Fruit fly (Drosophila melanogaster) whole organism, prepupa: Measurements from ENCODE around the gene red.

ENCODE experiments used
- Blimp-1 ChIP-seq: fragments of 200-800 bp; sonication (Bioruptor generic); optimal IDR thresholded peaks from 3 replicates; lab custom pipeline; 2017; ENCODE audit warnings: missing biosample characterization, missing genetic modification characterization, mild to moderate bottlenecking, moderate library complexity, missing genetic modification reagents
- CG10631 ChIP-seq: fragments of 200-800 bp; sonication (Bioruptor generic); optimal IDR thresholded peaks from 2 replicates; lab custom pipeline; 2016; ENCODE audit warnings: missing biosample characterization, missing genetic modification characterization
- CG11762 ChIP-seq: fragments of 200-800 bp; sonication (Bioruptor generic); optimal IDR thresholded peaks from 3 replicates; lab custom pipeline; 2016; ENCODE audit warnings: missing biosample characterization, missing genetic modification characterization; ENCODE audit not compliant: insufficient read depth
- CG15336 ChIP-seq: fragments of 200-800 bp; sonication (Bioruptor generic); IDR thresholded peaks from 2 replicates; pipeline ENCODE4 v1.3.6; 2022; ENCODE audit warnings: missing biosample characterization, missing genetic modification characterization
- CG16779 ChIP-seq: fragments of 200-800 bp; sonication (Bioruptor generic); optimal IDR thresholded peaks from 3 replicates; lab custom pipeline; 2017; ENCODE audit warnings: missing biosample characterization, mild to moderate bottlenecking, missing genetic modification characterization
- CG3032 ChIP-seq: fragments of 200-800 bp; optimal IDR thresholded peaks from 2 replicates; lab custom pipeline; 2019; ENCODE audit warnings: missing biosample characterization, mild to moderate bottlenecking, missing genetic modification characterization, moderate library complexity
- CG32006 ChIP-seq: fragments of 200-800 bp; sonication (Bioruptor generic); optimal IDR thresholded peaks from 3 replicates; lab custom pipeline; 2017; ENCODE audit warnings: missing biosample characterization, mild to moderate bottlenecking, missing genetic modification characterization
- CG3919 ChIP-seq: fragments of 200-800 bp; sonication (Bioruptor generic); optimal IDR thresholded peaks from 3 replicates; lab custom pipeline; 2016; ENCODE audit warnings: missing biosample characterization, missing genetic modification characterization
- CG4318 ChIP-seq: fragments of 200-800 bp; sonication (Bioruptor generic); optimal IDR thresholded peaks from 3 replicates; lab custom pipeline; 2017; ENCODE audit warnings: missing biosample characterization, mild to moderate bottlenecking, missing genetic modification characterization
- CG6163 ChIP-seq: fragments of 200-800 bp; sonication (Bioruptor generic); IDR thresholded peaks from 3 replicates; pipeline ENCODE4 v1.3.6; 2022; ENCODE audit warnings: missing biosample characterization, missing genetic modification characterization
- CG6276 ChIP-seq: fragments of 200-800 bp; sonication (Bioruptor generic); optimal IDR thresholded peaks from 2 replicates; lab custom pipeline; 2017; ENCODE audit warnings: missing biosample characterization, mild to moderate bottlenecking, missing genetic modification characterization
- CG6792 ChIP-seq: fragments of 200-800 bp; sonication (Bioruptor generic); optimal IDR thresholded peaks from 3 replicates; lab custom pipeline; 2016; ENCODE audit warnings: missing biosample characterization, missing genetic modification characterization
- CG6808 ChIP-seq: fragments of 200-800 bp; sonication (Bioruptor generic); optimal IDR thresholded peaks from 3 replicates; lab custom pipeline; 2017; ENCODE audit warnings: missing biosample characterization, missing genetic modification characterization, mild to moderate bottlenecking, moderate library complexity, missing genetic modification reagents
- CG6854 ChIP-seq: fragments of 200-800 bp; sonication (Bioruptor generic); optimal IDR thresholded peaks from 2 replicates; lab custom pipeline; 2017; ENCODE audit warnings: missing biosample characterization, mild to moderate bottlenecking, missing genetic modification characterization
- CG7368 ChIP-seq: fragments of 200-800 bp; sonication (Bioruptor generic); optimal IDR thresholded peaks from 3 replicates; lab custom pipeline; 2016; ENCODE audit warnings: missing biosample characterization, missing genetic modification characterization
- CG8119 ChIP-seq: fragments of 200-800 bp; sonication (Bioruptor generic); IDR thresholded peaks from 3 replicates; pipeline ENCODE4 v1.3.6; 2022; ENCODE audit warnings: missing biosample characterization, missing genetic modification characterization
- CG9139 ChIP-seq: fragments of 200-800 bp; sonication (Bioruptor generic); optimal IDR thresholded peaks from 3 replicates; lab custom pipeline; 2017; ENCODE audit warnings: missing biosample characterization, mild to moderate bottlenecking, missing genetic modification characterization
- Eip75B ChIP-seq: fragments of 200-800 bp; sonication (Bioruptor generic); optimal IDR thresholded peaks from 3 replicates; lab custom pipeline; 2016; ENCODE audit warnings: missing biosample characterization, missing genetic modification characterization
- Eip78C ChIP-seq: fragments of 200-800 bp; sonication (Bioruptor generic); peaks from one replicate; lab custom pipeline; 2016; ENCODE audit warnings: missing biosample characterization, missing genetic modification characterization
- Ets96B ChIP-seq: fragments of 200-800 bp; optimal IDR thresholded peaks from 2 replicates; lab custom pipeline; 2019; ENCODE audit warnings: missing biosample characterization, mild to moderate bottlenecking, missing genetic modification characterization, moderate library complexity
- Gug ChIP-seq: fragments of 200-800 bp; sonication (Bioruptor generic); IDR thresholded peaks from 2 replicates; pipeline ENCODE4 v1.3.6; 2022; ENCODE audit warnings: missing biosample characterization, missing genetic modification characterization
- Hr38 ChIP-seq: sonication (Bioruptor generic); optimal IDR thresholded peaks from 2 replicates; lab custom pipeline; 2016; ENCODE audit warnings: missing biosample characterization, missing genetic modification characterization
- Hr4 ChIP-seq: fragments of 200-800 bp; sonication (Bioruptor generic); optimal IDR thresholded peaks from 3 replicates; lab custom pipeline; 2016; ENCODE audit warnings: missing biosample characterization, missing genetic modification characterization
- Lpt ChIP-seq: fragments of 200-800 bp; sonication (Bioruptor generic); optimal IDR thresholded peaks from 3 replicates; lab custom pipeline; 2016; ENCODE audit warnings: missing biosample characterization, missing genetic modification characterization
- Met ChIP-seq: fragments of 200-800 bp; sonication (Bioruptor generic); optimal IDR thresholded peaks from 3 replicates; lab custom pipeline; 2016; ENCODE audit warnings: missing biosample characterization, missing genetic modification characterization
- OdsH ChIP-seq: fragments of 200-800 bp; sonication (Bioruptor generic); optimal IDR thresholded peaks from 3 replicates; lab custom pipeline; 2016; ENCODE audit warnings: missing biosample characterization, missing genetic modification characterization
- Smox ChIP-seq: fragments of 200-800 bp; sonication (Bioruptor generic); optimal IDR thresholded peaks from 3 replicates; lab custom pipeline; 2016; ENCODE audit warnings: missing biosample characterization, missing genetic modification characterization
- Sox102F ChIP-seq: fragments of 200-800 bp; sonication (Bioruptor generic); optimal IDR thresholded peaks from 2 replicates; lab custom pipeline; 2016; ENCODE audit warnings: missing biosample characterization, mild to moderate bottlenecking, missing genetic modification characterization
- achi ChIP-seq: fragments of 200-800 bp; sonication (Bioruptor generic); optimal IDR thresholded peaks from 3 replicates; lab custom pipeline; 2016; ENCODE audit warnings: missing biosample characterization, missing genetic modification characterization
- acj6 ChIP-seq: fragments of 200-800 bp; sonication (Bioruptor generic); optimal IDR thresholded peaks from 3 replicates; lab custom pipeline; 2016; ENCODE audit warnings: missing biosample characterization, missing genetic modification characterization
- dsx ChIP-seq: fragments of 200-800 bp; optimal IDR thresholded peaks from 3 replicates; lab custom pipeline; 2019; ENCODE audit warnings: missing biosample characterization, mild to moderate bottlenecking, missing genetic modification characterization, moderate library complexity; ENCODE audit not compliant: poor library complexity, severe bottlenecking
- eg ChIP-seq: fragments of 200-800 bp; sonication (Bioruptor generic); IDR thresholded peaks from 3 replicates; pipeline ENCODE4 v1.3.6; 2022; ENCODE audit warnings: missing biosample characterization, missing genetic modification characterization
- esn ChIP-seq: fragments of 200-800 bp; sonication (Bioruptor generic); optimal IDR thresholded peaks from 2 replicates; lab custom pipeline; 2016; ENCODE audit warnings: missing biosample characterization, mild to moderate bottlenecking, missing genetic modification characterization, moderate library complexity
- fd59A ChIP-seq: fragments of 200-800 bp; sonication (Bioruptor generic); optimal IDR thresholded peaks from 2 replicates; lab custom pipeline; 2017; ENCODE audit warnings: missing biosample characterization, mild to moderate bottlenecking, missing genetic modification characterization, missing genetic modification reagents
- fd85E ChIP-seq: fragments of 200-800 bp; sonication (Bioruptor generic); optimal IDR thresholded peaks from 3 replicates; lab custom pipeline; 2016; ENCODE audit warnings: missing biosample characterization, missing genetic modification characterization
- fkh ChIP-seq: fragments of 200-800 bp; sonication (Bioruptor generic); optimal IDR thresholded peaks from 3 replicates; lab custom pipeline; 2017; ENCODE audit warnings: missing biosample characterization, mild to moderate bottlenecking, missing genetic modification characterization, moderate library complexity
- lz ChIP-seq: fragments of 200-800 bp; sonication (Bioruptor generic); optimal IDR thresholded peaks from 3 replicates; lab custom pipeline; 2016; ENCODE audit warnings: missing biosample characterization, missing genetic modification characterization
- net ChIP-seq: fragments of 200-800 bp; sonication (Bioruptor generic); optimal IDR thresholded peaks from 3 replicates; lab custom pipeline; 2016; ENCODE audit warnings: missing biosample characterization, missing genetic modification characterization
- pdm3 ChIP-seq: fragments of 200-800 bp; sonication (Bioruptor generic); optimal IDR thresholded peaks from 3 replicates; lab custom pipeline; 2016; ENCODE audit warnings: missing biosample characterization, missing genetic modification characterization
- ss ChIP-seq, 2 experiments: fragments of 200-800 bp; sonication (Bioruptor generic); optimal IDR thresholded peaks; 2 replicates in 1 of 2; 3 replicates in 1 of 2; lab custom pipeline; 2017 to 2018; ENCODE audit warnings: mild to moderate bottlenecking in 2 of 2, missing biosample characterization in 2 of 2, missing genetic modification characterization in 2 of 2, moderate library complexity in 1 of 2
- svp ChIP-seq: fragments of 200-800 bp; sonication (Bioruptor generic); peaks from one replicate; lab custom pipeline; 2016; ENCODE audit warnings: missing biosample characterization, missing genetic modification characterization
- topi ChIP-seq: fragments of 200-800 bp; sonication (Bioruptor generic); optimal IDR thresholded peaks from 3 replicates; lab custom pipeline; 2016; ENCODE audit warnings: missing biosample characterization, missing genetic modification characterization
- vri ChIP-seq: fragments of 200-800 bp; sonication (Bioruptor generic); optimal IDR thresholded peaks from 3 replicates; lab custom pipeline; 2016; ENCODE audit warnings: missing biosample characterization, mild to moderate bottlenecking, missing genetic modification characterization

The red gene

DNA sequence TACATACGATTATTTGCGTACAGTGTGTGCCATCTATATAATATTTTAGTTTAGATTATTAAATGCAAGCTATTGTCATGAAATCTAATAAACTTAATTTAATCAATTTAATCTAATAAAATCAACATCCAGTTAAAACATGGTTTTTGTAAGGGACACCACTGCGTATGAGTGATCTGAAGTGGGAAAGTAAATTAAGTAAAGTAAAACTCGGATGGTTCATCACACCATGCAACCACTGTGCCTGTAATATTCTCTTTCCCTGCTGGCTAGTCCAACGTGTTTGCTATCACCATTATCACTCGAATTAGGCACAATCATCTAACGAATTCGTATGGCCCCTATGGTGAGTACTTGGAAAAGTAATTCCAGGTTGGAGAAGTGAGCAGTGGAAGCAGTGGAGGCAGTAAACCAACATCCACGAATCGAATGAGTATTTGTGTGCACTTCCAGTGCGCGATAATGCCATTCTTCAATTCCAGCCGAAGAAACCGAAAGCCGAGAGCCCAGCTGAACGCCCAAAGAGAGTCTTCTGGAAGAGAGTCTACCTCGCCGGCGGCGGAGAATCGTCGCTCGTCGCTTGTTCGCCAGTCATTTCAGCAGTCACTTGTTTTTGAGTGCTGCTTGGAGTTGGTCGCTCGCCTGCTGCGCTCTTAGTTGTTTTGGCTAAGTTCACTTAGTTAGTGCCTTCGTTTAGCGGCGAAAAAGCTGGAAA lies at the start of gene red:
TSS of gene red (plus strand) at position 403 of the 715 bp plus-strand sequence.
- peak; percentile 16 for TF ChIP-seq CG4318 (GFP tag; lab: Kevin White, UChicago)
- TF ChIP-seq Blimp-1 (GFP tag; lab: Kevin White, UChicago), result peak; percentile 96
- TF ChIP-seq fd85E (GFP tag; lab: Kevin White, UChicago), result no peak
- no peak for TF ChIP-seq CG3919 (GFP tag; lab: Kevin White, UChicago)
- peak; percentile 65 for TF ChIP-seq CG15336 (GFP tag; lab: Robert Waterston, UW)
- TF ChIP-seq vri (GFP tag; lab: Kevin White, UChicago), result peak; percentile 66
- peak; percentile 43 for TF ChIP-seq dsx (GFP tag; lab: Kevin White, UChicago)
- peak; percentile 9 for TF ChIP-seq Met
- TF ChIP-seq ss (GFP tag; optimal IDR thresholded peaks at IDR 0.05; lab: Kevin White, UChicago), result peak; percentile 41 to 58
- peak; percentile 31; the same call in 1 of the 2 replicates for TF ChIP-seq Gug (GFP tag; lab: Robert Waterston, UW)
- peak; percentile 15 for TF ChIP-seq OdsH
- TF ChIP-seq CG11762 (GFP tag; lab: Kevin White, UChicago), result no peak
- no peak for TF ChIP-seq topi (GFP tag; lab: Kevin White, UChicago)
- TF ChIP-seq CG7368, result no peak
- TF ChIP-seq Lpt, result peak; percentile 28
- peak; percentile 0 for TF ChIP-seq CG6808 (GFP tag; lab: Kevin White, UChicago)
- peak; percentile 79 for TF ChIP-seq fkh
- TF ChIP-seq CG16779 (tag; lab: Kevin White, UChicago), result no peak
- peak; percentile 20 for TF ChIP-seq Eip75B (GFP tag; lab: Kevin White, UChicago)
- peak; percentile 58 for TF ChIP-seq Eip78C (GFP tag; lab: Kevin White, UChicago)
- no peak for TF ChIP-seq CG3032 (tag; lab: Kevin White, UChicago)
- peak; percentile 67 for TF ChIP-seq svp (GFP tag; lab: Kevin White, UChicago)
- no peak for TF ChIP-seq lz (GFP tag; lab: Kevin White, UChicago)
- no peak for TF ChIP-seq Ets96B (tag; lab: Kevin White, UChicago)
- peak; percentile 34 for TF ChIP-seq achi (GFP tag; lab: Kevin White, UChicago)
- peak; percentile 3 for TF ChIP-seq net (GFP tag; lab: Kevin White, UChicago)
- TF ChIP-seq fd59A, result no peak
- TF ChIP-seq eg, result peak; percentile 66
- TF ChIP-seq CG10631 (GFP tag; lab: Kevin White, UChicago), result peak; percentile 35
- TF ChIP-seq esn, result peak; percentile 23
- TF ChIP-seq Hr38 (GFP tag; lab: Kevin White, UChicago), result no peak
- TF ChIP-seq CG32006 (GFP tag; lab: Kevin White, UChicago), result peak; percentile 69
- TF ChIP-seq acj6, result peak; percentile 44
- peak; percentile 10 for TF ChIP-seq pdm3 (GFP tag; lab: Kevin White, UChicago)
- no peak for TF ChIP-seq CG6792
- peak; percentile 41 for TF ChIP-seq CG9139 (GFP tag; lab: Kevin White, UChicago)
- TF ChIP-seq Sox102F, result peak; percentile 25
- peak; percentile 54; the same call in 2 of the 3 replicates for TF ChIP-seq CG6163
- TF ChIP-seq CG8119, result peak; percentile 55; the same call in 2 of the 3 replicates
- TF ChIP-seq Smox (GFP tag; lab: Kevin White, UChicago), result no peak
- peak; percentile 69 for TF ChIP-seq Hr4
- peak; percentile 58 for TF ChIP-seq CG6276 (GFP tag; lab: Kevin White, UChicago)
- TF ChIP-seq CG6854, result peak; percentile 64
- TF ChIP-seq, all 60 proteins: peak for 30
